Worm (Caenorhabditis elegans) whole organism, L2 larva: ENCODE data around the gene sre-36.

Source experiments
- ama-1 ChIP-seq: fragments of 150-350 bp; optimal IDR thresholded peaks from 2 replicates; lab custom pipeline; 2018; ENCODE audit warnings: inconsistent platforms
- elt-1 ChIP-seq: fragments of 150-350 bp; optimal IDR thresholded peaks from 2 replicates; lab custom pipeline; 2014; ENCODE audit warnings: missing biosample characterization, missing genetic modification characterization
- unc-55 ChIP-seq: fragments of 150-350 bp; sonication (generic microtip); optimal IDR thresholded peaks from 3 replicates; lab custom pipeline; 2014; ENCODE audit warnings: missing biosample characterization, missing genetic modification reagents, missing genetic modification characterization
- zag-1 ChIP-seq: fragments of 150-350 bp; optimal IDR thresholded peaks from 2 replicates; lab custom pipeline; 2014; ENCODE audit warnings: missing biosample characterization, missing genetic modification characterization
- ztf-11 ChIP-seq: sonication (generic microtip); optimal IDR thresholded peaks from 2 replicates; lab custom pipeline; 2017; ENCODE audit warnings: missing biosample characterization, missing genetic modification characterization

DNA sequence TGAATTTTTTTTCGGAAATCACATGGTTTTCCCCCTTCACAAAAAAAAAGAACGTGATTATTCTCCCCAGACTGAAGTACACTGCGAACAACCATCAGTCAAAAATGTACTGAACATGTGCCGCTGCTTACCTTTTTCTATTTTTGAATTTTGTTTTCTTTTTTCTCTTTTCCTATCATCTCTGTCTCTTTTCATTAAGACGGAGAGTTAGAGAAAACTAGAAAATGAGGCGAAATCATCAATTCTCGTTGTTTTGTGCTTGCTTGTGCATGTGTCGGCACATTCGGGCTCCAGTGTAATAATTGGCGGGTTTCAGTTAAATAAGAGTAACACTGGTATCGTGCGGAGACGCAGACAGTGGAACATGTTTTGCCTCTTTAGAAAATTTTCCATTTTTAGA, 47.2 kb upstream of the sre-36 start:
- TF ChIP-seq zag-1 (no peak), elt-1 (tag; lab: Kevin White, UChicago) (no peak), ama-1 (lab: Kevin White, UChicago) (no peak), ztf-11 (no peak), unc-55 (peak; percentile 45)
